Worm (Caenorhabditis elegans) whole organism, L2 larva: ENCODE data around the gene ctsa-1.1.

Experiments used
- C34F6.9 ChIP-seq: fragments of 150-350 bp; optimal IDR thresholded peaks from 2 replicates; lab custom pipeline; 2014; ENCODE audit warnings: missing biosample characterization, missing genetic modification characterization
- R02D3.7 ChIP-seq: fragments of 150-350 bp; optimal IDR thresholded peaks from 2 replicates; lab custom pipeline; 2014; ENCODE audit warnings: missing biosample characterization, missing genetic modification characterization
- Y55F3AM.14 ChIP-seq: fragments of 200-800 bp; sonication (Bioruptor generic); optimal IDR thresholded peaks from 2 replicates; lab custom pipeline; 2018; ENCODE audit warnings: mild to moderate bottlenecking, missing genetic modification characterization, missing compliant biosample characterization
- ZK546.5 ChIP-seq: sonication (generic microtip); optimal IDR thresholded peaks from 2 replicates; lab custom pipeline; 2017; ENCODE audit warnings: missing biosample characterization, missing genetic modification characterization
- alr-1 ChIP-seq: fragments of 150-350 bp; optimal IDR thresholded peaks from 2 replicates; lab custom pipeline; 2014; ENCODE audit warnings: missing biosample characterization, missing genetic modification characterization
- aly-2 ChIP-seq: fragments of 150-350 bp; optimal IDR thresholded peaks from 2 replicates; lab custom pipeline; 2014; ENCODE audit warnings: missing biosample characterization, missing genetic modification characterization
- ceh-16 ChIP-seq: fragments of 150-350 bp; optimal IDR thresholded peaks from 2 replicates; lab custom pipeline; 2014; ENCODE audit warnings: missing biosample characterization, missing genetic modification characterization
- ceh-82 ChIP-seq: fragments of 150-350 bp; optimal IDR thresholded peaks from 2 replicates; lab custom pipeline; 2014; ENCODE audit warnings: missing biosample characterization, missing genetic modification characterization
- crh-2 ChIP-seq: sonication (generic microtip); optimal IDR thresholded peaks from 2 replicates; lab custom pipeline; 2017; ENCODE audit warnings: missing biosample characterization, missing genetic modification characterization
- dmd-4 ChIP-seq: sonication (generic microtip); optimal IDR thresholded peaks from 2 replicates; lab custom pipeline; 2017; ENCODE audit warnings: missing biosample characterization, missing genetic modification characterization
- elt-3 ChIP-seq: sonication (generic microtip); optimal IDR thresholded peaks from 2 replicates; lab custom pipeline; 2017; ENCODE audit warnings: missing biosample characterization, missing genetic modification characterization
- lsy-2 ChIP-seq, 2 experiments: fragments of 150-350 bp in 1 of 2; sonication (generic microtip) in 1 of 2; optimal IDR thresholded peaks; 2 replicates each; lab custom pipeline; 2014 to 2017; ENCODE audit warnings: missing biosample characterization in 2 of 2, missing genetic modification characterization in 2 of 2
- mab-5 ChIP-seq: fragments of 150-350 bp; optimal IDR thresholded peaks from 2 replicates; lab custom pipeline; 2014; ENCODE audit warnings: missing biosample characterization, missing genetic modification characterization
- mbf-1 ChIP-seq: sonication (generic microtip); optimal IDR thresholded peaks from 2 replicates; lab custom pipeline; 2017; ENCODE audit warnings: missing biosample characterization, missing genetic modification characterization
- mdl-1 ChIP-seq, 2 experiments: fragments of 150-350 bp in 1 of 2; sonication (generic microtip) in 1 of 2; optimal IDR thresholded peaks; 2 replicates each; lab custom pipeline; 2017; ENCODE audit warnings: missing biosample characterization in 2 of 2, missing genetic modification characterization in 2 of 2
- nhr-10 ChIP-seq: sonication (generic microtip); optimal IDR thresholded peaks from 2 replicates; lab custom pipeline; 2017; ENCODE audit warnings: missing biosample characterization, missing genetic modification characterization
- nhr-129 ChIP-seq: fragments of 150-350 bp; optimal IDR thresholded peaks from 2 replicates; lab custom pipeline; 2014; ENCODE audit warnings: missing biosample characterization, missing genetic modification characterization
- nhr-21 ChIP-seq: fragments of 150-350 bp; optimal IDR thresholded peaks from 2 replicates; lab custom pipeline; 2014; ENCODE audit warnings: missing biosample characterization, missing genetic modification characterization
- nhr-23 ChIP-seq: fragments of 150-350 bp; optimal IDR thresholded peaks from 2 replicates; lab custom pipeline; 2014; ENCODE audit warnings: missing biosample characterization, missing genetic modification reagents, missing genetic modification characterization
- nhr-237 ChIP-seq: fragments of 150-350 bp; optimal IDR thresholded peaks from 2 replicates; lab custom pipeline; 2014; ENCODE audit warnings: missing biosample characterization, missing genetic modification characterization
- nhr-25 ChIP-seq: fragments of 150-350 bp; sonication (generic microtip); optimal IDR thresholded peaks from 3 replicates; lab custom pipeline; 2014; ENCODE audit warnings: missing biosample characterization, missing genetic modification characterization
- nhr-77 ChIP-seq: fragments of 150-350 bp; optimal IDR thresholded peaks from 2 replicates; lab custom pipeline; 2014; ENCODE audit warnings: missing biosample characterization, missing genetic modification characterization
- peb-1 ChIP-seq: fragments of 150-350 bp; optimal IDR thresholded peaks from 2 replicates; lab custom pipeline; 2014; ENCODE audit warnings: missing biosample characterization, missing genetic modification characterization
- sem-4 ChIP-seq: fragments of 150-350 bp; optimal IDR thresholded peaks from 2 replicates; lab custom pipeline; 2014; ENCODE audit warnings: missing biosample characterization, missing genetic modification reagents, missing genetic modification characterization
- skn-1 ChIP-seq: sonication (generic microtip); optimal IDR thresholded peaks from 2 replicates; lab custom pipeline; 2017; ENCODE audit warnings: missing biosample characterization, missing genetic modification characterization
- sma-3 ChIP-seq: sonication (generic microtip); optimal IDR thresholded peaks from 2 replicates; lab custom pipeline; 2016; ENCODE audit warnings: missing genetic modification reagents, missing genetic modification characterization, missing compliant biosample characterization
- sma-9 ChIP-seq, 2 experiments: fragments of 150-350 bp in 1 of 2; sonication (generic microtip) in 1 of 2; optimal IDR thresholded peaks; 2 replicates each; lab custom pipeline; 2014 to 2016; ENCODE audit warnings: missing genetic modification characterization in 2 of 2, mild to moderate bottlenecking in 1 of 2, missing biosample characterization in 1 of 2, missing compliant biosample characterization in 1 of 2, missing genetic modification reagents in 1 of 2, moderate library complexity in 1 of 2
- unc-39 ChIP-seq: fragments of 150-350 bp; optimal IDR thresholded peaks from 2 replicates; lab custom pipeline; 2014; ENCODE audit warnings: missing biosample characterization, missing genetic modification characterization
- unc-55 ChIP-seq: fragments of 150-350 bp; sonication (generic microtip); optimal IDR thresholded peaks from 3 replicates; lab custom pipeline; 2014; ENCODE audit warnings: missing biosample characterization, missing genetic modification reagents, missing genetic modification characterization
- ztf-1 ChIP-seq: fragments of 200-800 bp; sonication (Bioruptor generic); conservative IDR thresholded peaks from 2 replicates; pipeline ENCODE4 v1.3.6; 2022; ENCODE audit warnings: missing genetic modification characterization, missing compliant biosample characterization
- ztf-11 ChIP-seq: sonication (generic microtip); optimal IDR thresholded peaks from 2 replicates; lab custom pipeline; 2017; ENCODE audit warnings: missing biosample characterization, missing genetic modification characterization

The ctsa-1.1 gene

ce11 chrII:4759835-4760234 lies 22.4 kb downstream of the ctsa-1.1 start:
- peak; percentile 15 for TF ChIP-seq crh-2 (tag; lab: Kevin White, UChicago)
- TF ChIP-seq nhr-25 (tag; lab: Kevin White, UChicago), result peak; percentile 79
- TF ChIP-seq elt-3 (tag; lab: Kevin White, UChicago), result no peak
- no peak for TF ChIP-seq ztf-1 (GFP tag; lab: Robert Waterston, UW)
- no peak for TF ChIP-seq R02D3.7
- no peak for TF ChIP-seq nhr-21 (tag; lab: Kevin White, UChicago)
- no peak for TF ChIP-seq ceh-82 (tag; lab: Kevin White, UChicago)
- TF ChIP-seq lsy-2 (tag; optimal IDR thresholded peaks at IDR 0.05; lab: Kevin White, UChicago), result no peak
- no peak for TF ChIP-seq ZK546.5 (tag; lab: Kevin White, UChicago)
- TF ChIP-seq alr-1 (tag; lab: Kevin White, UChicago), result no peak
- peak; percentile 54 for TF ChIP-seq ceh-16 (tag; lab: Kevin White, UChicago)

ce11 chrII:4761020-4761419 lies 23.6 kb downstream of the ctsa-1.1 start:
- TF ChIP-seq nhr-25 (tag; lab: Kevin White, UChicago), result peak; percentile 13
- no peak for TF ChIP-seq nhr-10 (tag; lab: Kevin White, UChicago)
- TF ChIP-seq sem-4 (tag; lab: Kevin White, UChicago), result no peak
- TF ChIP-seq mab-5 (tag; lab: Kevin White, UChicago), result no peak
- TF ChIP-seq alr-1 (tag; lab: Kevin White, UChicago), result no peak
- TF ChIP-seq sma-3 (GFP tag; lab: Kevin White, UChicago), result peak; percentile 3

- TF ChIP-seq peb-1, result no peak
- peak; percentile 26 for TF ChIP-seq sma-9 (GFP tag; optimal IDR thresholded peaks at IDR 0.05; lab: Kevin White, UChicago)
- no peak for TF ChIP-seq sma-9 (tag; optimal IDR thresholded peaks at IDR 0.05; lab: Kevin White, UChicago)
- TF ChIP-seq sma-3 (GFP tag; lab: Kevin White, UChicago), result peak; percentile 33
- peak; percentile 41 for TF ChIP-seq crh-2 (tag; lab: Kevin White, UChicago)
- TF ChIP-seq dmd-4 (tag; lab: Kevin White, UChicago), result no peak
These were observed 25.3 kb downstream of the ctsa-1.1 start, which contains the start of gene F26G1.2 for ce11 chrII:4762574-4763285. Gene F26G1.2 (plus strand): TSS chrII:4763081.

- TF ChIP-seq ztf-11 (no peak), C34F6.9 (tag; lab: Kevin White, UChicago) (no peak), Y55F3AM.14 (GFP tag; lab: Kevin White, UChicago) (no peak), ztf-1 (GFP tag; lab: Robert Waterston, UW) (no peak), skn-1 (tag; lab: Kevin White, UChicago) (no peak), peb-1 (no peak), nhr-77 (tag; lab: Kevin White, UChicago) (no peak), nhr-237 (tag; lab: Kevin White, UChicago) (no peak), mdl-1 (tag; optimal IDR thresholded peaks at IDR 0.05; lab: Kevin White, UChicago) (no peak), ZK546.5 (tag; lab: Kevin White, UChicago) (no peak), unc-39 (tag; lab: Kevin White, UChicago) (no peak), mbf-1 (tag; lab: Kevin White, UChicago) (no peak), nhr-23 (tag; lab: Kevin White, UChicago) (no peak)
These were observed 28.8 kb downstream of the ctsa-1.1 start, which contains the start of gene ttm-2 for ce11 chrII:4766284-4766683. Gene ttm-2 (minus strand): TSS chrII:4766384.

- TF ChIP-seq nhr-129 (tag; lab: Kevin White, UChicago), result no peak
- TF ChIP-seq unc-55 (GFP tag; lab: Kevin White, UChicago), result no peak
- peak; percentile 26 for TF ChIP-seq sma-9 (GFP tag; optimal IDR thresholded peaks at IDR 0.05; lab: Kevin White, UChicago)
- no peak for TF ChIP-seq sma-9 (tag; optimal IDR thresholded peaks at IDR 0.05; lab: Kevin White, UChicago)
- TF ChIP-seq elt-3 (tag; lab: Kevin White, UChicago), result no peak
- no peak for TF ChIP-seq C34F6.9 (tag; lab: Kevin White, UChicago)
- TF ChIP-seq aly-2 (tag; lab: Kevin White, UChicago), result no peak
- TF ChIP-seq nhr-25 (tag; lab: Kevin White, UChicago), result peak; percentile 33
- TF ChIP-seq ceh-16 (tag; lab: Kevin White, UChicago), result peak; percentile 71
These were observed 30.2 kb downstream of the ctsa-1.1 start for ce11 chrII:4767612-4768011.
